Worm (Caenorhabditis elegans): ENCODE measurements around the gene K06G5.1.

- TF ChIP-seq him-1 (tag; optimal IDR thresholded peaks at IDR 0.05) (no peak), dao-5 (tag; optimal IDR thresholded peaks at IDR 0.05) (no peak)
These were observed 35.3 kb upstream of the K06G5.1 start for ce11 chrX:14179488-14179887.
